Worm (Caenorhabditis elegans): Measurements from ENCODE around the gene C36E8.6.

The C36E8.6 gene

DNA sequence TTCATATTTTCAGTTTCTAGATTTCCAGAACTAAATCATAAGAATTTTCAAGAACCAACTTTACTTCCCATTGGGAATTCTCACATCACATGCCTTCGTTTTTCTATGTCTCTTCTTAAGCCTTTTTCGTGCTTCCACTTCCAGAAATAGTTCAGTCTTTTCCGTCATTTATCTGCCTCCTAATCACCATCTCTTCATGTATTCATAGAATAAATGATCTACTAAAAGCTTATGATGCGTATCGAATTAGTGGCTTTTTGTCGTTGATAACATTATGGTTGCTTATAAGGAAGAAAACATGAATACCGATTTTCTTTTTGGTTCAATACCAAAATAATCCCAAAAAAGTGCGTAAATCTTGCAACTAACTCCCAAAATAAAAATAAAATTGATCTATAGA is 33.0 kb upstream of the C36E8.6 start:
- no peak for TF ChIP-seq nhr-237 (tag; optimal IDR thresholded peaks at IDR 0.05)
- TF ChIP-seq hif-1 (tag; optimal IDR thresholded peaks at IDR 0.05): no peak
- no peak for TF ChIP-seq aha-1 (tag)
- no peak for TF ChIP-seq nhr-10 (tag; optimal IDR thresholded peaks at IDR 0.05)
- TF ChIP-seq nhr-6 (tag; optimal IDR thresholded peaks at IDR 0.05): no peak
- no peak for TF ChIP-seq D1046.2 (GFP tag; IDR thresholded peaks at IDR 0.05)
- no peak for TF ChIP-seq lin-29 (GFP tag; IDR thresholded peaks at IDR 0.05)

DNA sequence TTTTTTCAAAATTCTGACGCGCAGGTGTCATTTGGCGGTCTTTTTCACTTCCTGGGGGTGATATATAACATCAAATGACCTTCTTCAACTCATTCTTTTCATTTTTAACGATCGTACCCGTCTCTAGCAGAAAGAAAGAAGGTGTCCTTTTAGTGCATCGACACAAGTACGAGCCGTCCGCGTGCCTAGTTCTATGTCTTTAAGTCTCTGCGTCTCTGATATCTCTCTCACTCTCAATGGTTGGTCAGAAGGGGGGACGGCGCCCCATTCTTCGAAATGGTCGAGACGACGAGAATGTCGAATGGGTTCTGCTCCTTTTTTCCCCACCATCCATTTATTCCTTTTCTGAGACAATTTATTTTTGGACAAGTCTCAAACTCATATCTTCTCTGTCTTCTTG is 32.2 kb upstream of the C36E8.6 start:
- TF ChIP-seq lir-3 (tag; optimal IDR thresholded peaks at IDR 0.05): no peak
- TF ChIP-seq aly-2 (tag; optimal IDR thresholded peaks at IDR 0.05): no peak
- no peak for TF ChIP-seq Y105C5A.15 (GFP tag; IDR thresholded peaks at IDR 0.05)
- no peak for TF ChIP-seq F49E8.2 (tag; optimal IDR thresholded peaks at IDR 0.05; ENCODE audit: borderline replicate concordance)
- TF ChIP-seq ama-1 (optimal IDR thresholded peaks at IDR 0.05): no peak
- no peak for TF ChIP-seq madf-9 (GFP tag; conservative IDR thresholded peaks at IDR 0.05)
- TF ChIP-seq lin-1 (GFP tag; IDR thresholded peaks at IDR 0.05): no peak
- no peak for TF ChIP-seq sdz-12 (GFP tag; optimal IDR thresholded peaks at IDR 0.05)
- no peak for TF ChIP-seq nhr-10 (tag; optimal IDR thresholded peaks at IDR 0.05)
- TF ChIP-seq hmg-1.1 (GFP tag; IDR thresholded peaks at IDR 0.05): peak; percentile 62
- TF ChIP-seq hlh-30 (tag; optimal IDR thresholded peaks at IDR 0.05; ENCODE audit: insufficient read depth): peak; percentile 84
- peak in 1 of 2 experiments; percentile 69 for TF ChIP-seq lsy-2 (tag; optimal IDR thresholded peaks at IDR 0.05)
- no peak for TF ChIP-seq ceh-44 (GFP tag; IDR thresholded peaks at IDR 0.05)
- peak; percentile 49 for TF ChIP-seq nhr-11 (tag; optimal IDR thresholded peaks at IDR 0.05)
- TF ChIP-seq vab-7 (GFP tag; IDR thresholded peaks at IDR 0.05): no peak
- no peak for TF ChIP-seq ztf-11 (tag; optimal IDR thresholded peaks at IDR 0.05)
- TF ChIP-seq spr-3 (GFP tag; optimal IDR thresholded peaks at IDR 0.05): no peak
- no peak for TF ChIP-seq zfp-2 (tag; optimal IDR thresholded peaks at IDR 0.05)
- TF ChIP-seq snpc-4 (tag; optimal IDR thresholded peaks at IDR 0.05): no peak
- TF ChIP-seq jun-1 (tag; optimal IDR thresholded peaks at IDR 0.05): no peak
- no peak for TF ChIP-seq daf-19 (GFP tag; conservative IDR thresholded peaks at IDR 0.05)
- TF ChIP-seq ctbp-1 (GFP tag; IDR thresholded peaks at IDR 0.05): 0 out of 2 replicates have a peak, but pooled peaks have one; percentile 12
- TF ChIP-seq nhr-111 (GFP tag; optimal IDR thresholded peaks at IDR 0.05): no peak
- no peak for TF ChIP-seq nhr-25 (tag; optimal IDR thresholded peaks at IDR 0.05; ENCODE audit: borderline replicate concordance, insufficient read depth)
- TF ChIP-seq Y5F2A.4 (GFP tag; optimal IDR thresholded peaks at IDR 0.05): no peak
- no peak for TF ChIP-seq dve-1 (tag; optimal IDR thresholded peaks at IDR 0.05; ENCODE audit: insufficient read depth)
- TF ChIP-seq rbr-2 (tag; optimal IDR thresholded peaks at IDR 0.05): no peak
- TF ChIP-seq fkh-10 (GFP tag; optimal IDR thresholded peaks at IDR 0.05): peak; percentile 66
- TF ChIP-seq hif-1 (tag; optimal IDR thresholded peaks at IDR 0.05): peak in 1 of 2 experiments; percentile 10
- peak; percentile 14 for TF ChIP-seq F37D6.2 (tag; optimal IDR thresholded peaks at IDR 0.05)
- no peak for TF ChIP-seq Y48G9A.11 (GFP tag; IDR thresholded peaks at IDR 0.05)
- no peak for TF ChIP-seq T26A8.4 (GFP tag; IDR thresholded peaks at IDR 0.05)
- TF ChIP-seq lin-13 (GFP tag; optimal IDR thresholded peaks at IDR 0.05): no peak
- TF ChIP-seq mdt-29 (GFP tag; IDR thresholded peaks at IDR 0.05): no peak
- no peak for TF ChIP-seq nhr-48 (tag; optimal IDR thresholded peaks at IDR 0.05)
- no peak for TF ChIP-seq mxl-2 (GFP tag; conservative IDR thresholded peaks at IDR 0.05)
- TF ChIP-seq duxl-1 (tag; optimal IDR thresholded peaks at IDR 0.05; ENCODE audit: poor library complexity): no peak
- TF ChIP-seq lin-29 (GFP tag; IDR thresholded peaks at IDR 0.05): no peak
- no peak for TF ChIP-seq ceh-82 (tag; optimal IDR thresholded peaks at IDR 0.05)
- TF ChIP-seq lin-15B (tag; optimal IDR thresholded peaks at IDR 0.05): no peak
- no peak for TF ChIP-seq ztf-7 (tag; optimal IDR thresholded peaks at IDR 0.05)
- TF ChIP-seq attf-4 (tag; optimal IDR thresholded peaks at IDR 0.05): no peak
- TF ChIP-seq F44E2.7 (GFP tag; IDR thresholded peaks at IDR 0.05): no peak
- no peak for TF ChIP-seq cey-2 (tag; optimal IDR thresholded peaks at IDR 0.05; ENCODE audit: borderline replicate concordance, insufficient read depth)
- peak in 1 of 2 experiments; percentile 57 for TF ChIP-seq unc-62 (GFP tag; optimal IDR thresholded peaks at IDR 0.05 in 1 of 2)
- TF ChIP-seq unc-62 (tag; optimal IDR thresholded peaks at IDR 0.05): no peak
- TF ChIP-seq nhr-237 (tag; optimal IDR thresholded peaks at IDR 0.05): no peak

Data from whole organism, L4 larva.